Fruit fly (Drosophila melanogaster) whole organism, embryonic: ENCODE results near the gene CG14135.
A peak's percentile ranks its signal among the peaks of the same experiment; 100 is the strongest.

ENCODE experiments used
- Bteb2 ChIP-seq: fragments of 200-800 bp; sonication (Bioruptor generic); optimal IDR thresholded peaks from 2 replicates; lab custom pipeline; 2016; ENCODE audit warnings: missing biosample characterization, missing genetic modification characterization
- CG30403 ChIP-seq: fragments of 200-800 bp; sonication (Bioruptor generic); optimal IDR thresholded peaks from 3 replicates; lab custom pipeline; 2016; ENCODE audit warnings: missing biosample characterization, missing genetic modification characterization
- CG3847 ChIP-seq: fragments of 200-800 bp; sonication (Bioruptor generic); IDR thresholded peaks from 2 replicates; pipeline ENCODE4 v1.3.6; 2022; ENCODE audit warnings: missing biosample characterization, missing genetic modification characterization
- Dll ChIP-seq: fragments of 200-800 bp; sonication (Bioruptor generic); IDR thresholded peaks from 4 replicates; pipeline ENCODE4 v1.3.6; 2022; ENCODE audit warnings: missing biosample characterization, missing genetic modification characterization; ENCODE audit not compliant: partially characterized antibody
- Oaz ChIP-seq: fragments of 200-800 bp; sonication (Bioruptor generic); IDR thresholded peaks from 2 replicates; pipeline ENCODE4 v1.3.6; 2022; ENCODE audit warnings: missing biosample characterization, missing genetic modification characterization
- kni ChIP-seq: fragments of 200-800 bp; sonication (Bioruptor generic); optimal IDR thresholded peaks from 3 replicates; lab custom pipeline; 2017; ENCODE audit warnings: mild to moderate bottlenecking, missing biosample characterization, missing genetic modification reagents, missing genetic modification characterization
- lola ChIP-seq, 3 experiments: fragments of >200 bp in 2 of 3; fragments of 200-800 bp in 1 of 3; sonication (Bioruptor generic) in 1 of 3; optimal IDR thresholded peaks; 2 replicates each; lab custom pipeline; 2017 to 2019; ENCODE audit warnings: missing biosample characterization in 3 of 3, missing genetic modification characterization in 3 of 3, mild to moderate bottlenecking in 1 of 3, moderate library complexity in 1 of 3

DNA sequence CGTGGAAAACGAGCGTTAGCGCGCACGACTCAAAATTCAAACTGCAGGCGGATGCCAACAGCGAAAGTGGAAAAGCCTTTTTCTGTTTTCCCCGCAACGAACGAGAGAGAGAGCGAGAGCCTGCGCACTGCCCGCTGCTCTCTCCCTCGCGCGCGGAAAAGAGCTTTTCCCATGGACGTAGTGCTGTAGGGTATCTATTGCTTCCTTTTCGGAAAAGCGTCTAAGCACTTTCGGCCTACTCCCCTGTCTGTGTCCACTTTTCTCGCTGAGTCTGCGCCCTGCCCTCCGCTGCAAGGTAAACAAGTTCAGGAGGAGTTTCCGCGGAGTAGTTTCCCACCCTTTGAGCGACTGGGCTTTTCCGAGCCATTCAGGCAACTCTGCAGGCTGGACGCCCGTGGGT, 11.1 kb upstream of the CG14135 start, which contains the start of gene CG32085:
- peak; percentile 0 for TF ChIP-seq kni (GFP tag; lab: Kevin White, UChicago)
- peak; percentile 48 for TF ChIP-seq CG30403
- TF ChIP-seq CG3847 (GFP tag; lab: Robert Waterston, UW) = peak; percentile 56
- 0 out of 2 replicates have a peak, but pooled peaks have one; percentile 16 for TF ChIP-seq Oaz (GFP tag; lab: Robert Waterston, UW)
- TF ChIP-seq Bteb2 = peak; percentile 20
- TF ChIP-seq lola (GFP tag; optimal IDR thresholded peaks at IDR 0.05; lab: Kevin White, UChicago) = no peak
- TF ChIP-seq Dll (GFP tag; lab: Robert Waterston, UW) = no peak
